Worm (Caenorhabditis elegans) whole organism, L3 larva: ENCODE measurements around the gene srbc-38.

Experiments used
- R02D3.7 ChIP-seq: fragments of 150-350 bp; optimal IDR thresholded peaks from 2 replicates; lab custom pipeline; 2014; ENCODE audit warnings: missing biosample characterization, missing genetic modification characterization
- ceh-16 ChIP-seq: sonication (generic microtip); optimal IDR thresholded peaks from 2 replicates; lab custom pipeline; 2017; ENCODE audit warnings: missing biosample characterization, missing genetic modification characterization
- ceh-82 ChIP-seq: fragments of 150-350 bp; optimal IDR thresholded peaks from 2 replicates; lab custom pipeline; 2014; ENCODE audit warnings: missing biosample characterization, missing genetic modification characterization
- ceh-9 ChIP-seq: sonication (generic microtip); optimal IDR thresholded peaks from 2 replicates; lab custom pipeline; 2018; ENCODE audit warnings: missing biosample characterization, missing genetic modification characterization
- daf-12 ChIP-seq: fragments of 150-350 bp; optimal IDR thresholded peaks from 2 replicates; lab custom pipeline; 2014; ENCODE audit warnings: missing biosample characterization, missing genetic modification reagents, missing genetic modification characterization
- elt-2 ChIP-seq: sonication (generic microtip); optimal IDR thresholded peaks from 2 replicates; lab custom pipeline; 2016; ENCODE audit warnings: missing genetic modification reagents, mild to moderate bottlenecking, missing genetic modification characterization, missing compliant biosample characterization
- elt-3 ChIP-seq, 3 experiments: fragments of 150-350 bp in 1 of 3; sonication (generic microtip) in 2 of 3; optimal IDR thresholded peaks; 2 replicates in 2 of 3; 4 replicates in 1 of 3; lab custom pipeline; 2014 to 2017; ENCODE audit warnings: missing biosample characterization in 3 of 3, missing genetic modification characterization in 3 of 3
- eor-1 ChIP-seq, 2 experiments: fragments of 150-350 bp; optimal IDR thresholded peaks; 2 replicates each; lab custom pipeline; 2014 to 2018; ENCODE audit warnings: missing biosample characterization in 2 of 2, missing genetic modification characterization in 2 of 2
- fkh-10 ChIP-seq: sonication (generic microtip); optimal IDR thresholded peaks from 2 replicates; lab custom pipeline; 2017; ENCODE audit warnings: missing biosample characterization, missing genetic modification reagents, missing genetic modification characterization
- fkh-2 ChIP-seq: fragments of 150-350 bp; optimal IDR thresholded peaks from 2 replicates; lab custom pipeline; 2014; ENCODE audit warnings: missing biosample characterization, missing genetic modification reagents, missing genetic modification characterization
- fos-1 ChIP-seq: fragments of 150-350 bp; optimal IDR thresholded peaks from 2 replicates; lab custom pipeline; 2014; ENCODE audit warnings: missing biosample characterization, missing genetic modification characterization
- lin-39 ChIP-seq: fragments of 150-350 bp; optimal IDR thresholded peaks from 2 replicates; lab custom pipeline; 2018; ENCODE audit warnings: missing biosample characterization, missing genetic modification reagents, missing genetic modification characterization
- mdl-1 ChIP-seq: fragments of 150-350 bp; optimal IDR thresholded peaks from 2 replicates; lab custom pipeline; 2014; ENCODE audit warnings: missing biosample characterization, missing genetic modification characterization
- mml-1 ChIP-seq: fragments of 150-350 bp; sonication (generic microtip); optimal IDR thresholded peaks from 3 replicates; lab custom pipeline; 2014; ENCODE audit warnings: missing biosample characterization, missing genetic modification characterization
- nfya-1 ChIP-seq: sonication (generic microtip); optimal IDR thresholded peaks from 2 replicates; lab custom pipeline; 2017; ENCODE audit warnings: missing genetic modification characterization, mild to moderate bottlenecking, missing compliant biosample characterization, antibody characterized with exemption, moderate library complexity; ENCODE audit not compliant: insufficient read depth
- nhr-11 ChIP-seq: fragments of 150-350 bp; optimal IDR thresholded peaks from 2 replicates; lab custom pipeline; 2014; ENCODE audit warnings: missing biosample characterization, missing genetic modification characterization
- nhr-23 ChIP-seq: fragments of 150-350 bp; optimal IDR thresholded peaks from 2 replicates; lab custom pipeline; 2014; ENCODE audit warnings: missing biosample characterization, missing genetic modification reagents, missing genetic modification characterization
- nhr-237 ChIP-seq: fragments of 150-350 bp; optimal IDR thresholded peaks from 2 replicates; lab custom pipeline; 2014; ENCODE audit warnings: missing biosample characterization, missing genetic modification characterization
- nhr-28 ChIP-seq: fragments of 150-350 bp; optimal IDR thresholded peaks from 2 replicates; lab custom pipeline; 2014; ENCODE audit warnings: missing biosample characterization, missing genetic modification characterization
- nhr-43 ChIP-seq: sonication (generic microtip); optimal IDR thresholded peaks from 2 replicates; lab custom pipeline; 2016; ENCODE audit warnings: mild to moderate bottlenecking, missing genetic modification characterization, missing compliant biosample characterization; ENCODE audit not compliant: poor library complexity, severe bottlenecking
- nhr-77 ChIP-seq: fragments of 150-350 bp; optimal IDR thresholded peaks from 2 replicates; lab custom pipeline; 2014; ENCODE audit warnings: missing biosample characterization, missing genetic modification characterization
- pha-4 ChIP-seq: fragments of 150-350 bp; optimal IDR thresholded peaks from 2 replicates; lab custom pipeline; 2014; ENCODE audit warnings: missing biosample characterization, missing genetic modification reagents, missing genetic modification characterization
- pqm-1 ChIP-seq: fragments of 150-350 bp; optimal IDR thresholded peaks from 2 replicates; lab custom pipeline; 2017; ENCODE audit warnings: missing biosample characterization, missing genetic modification characterization, inconsistent platforms
- sea-2 ChIP-seq: fragments of 150-350 bp; sonication (generic microtip); optimal IDR thresholded peaks from 4 replicates; lab custom pipeline; 2014; ENCODE audit warnings: missing biosample characterization, missing genetic modification reagents, missing genetic modification characterization
- skn-1 ChIP-seq: fragments of 150-350 bp; optimal IDR thresholded peaks from 2 replicates; lab custom pipeline; 2014; ENCODE audit warnings: missing biosample characterization, missing genetic modification characterization
- snpc-4 ChIP-seq: fragments of 150-350 bp; optimal IDR thresholded peaks from 2 replicates; lab custom pipeline; 2014; ENCODE audit warnings: missing biosample characterization, missing genetic modification characterization
- tbx-2 ChIP-seq: sonication (generic microtip); optimal IDR thresholded peaks from 2 replicates; lab custom pipeline; 2016; ENCODE audit warnings: mild to moderate bottlenecking, missing genetic modification characterization, missing compliant biosample characterization
- unc-39 ChIP-seq: sonication (generic microtip); optimal IDR thresholded peaks from 4 replicates; lab custom pipeline; 2017; ENCODE audit warnings: missing biosample characterization, missing genetic modification characterization
- zag-1 ChIP-seq: fragments of 150-350 bp; optimal IDR thresholded peaks from 2 replicates; lab custom pipeline; 2014; ENCODE audit warnings: missing biosample characterization, missing genetic modification characterization
- ztf-11 ChIP-seq: fragments of 150-350 bp; optimal IDR thresholded peaks from 2 replicates; lab custom pipeline; 2014; ENCODE audit warnings: missing biosample characterization, missing genetic modification characterization
- ztf-4 ChIP-seq: fragments of 150-350 bp; optimal IDR thresholded peaks from 2 replicates; lab custom pipeline; 2014; ENCODE audit warnings: missing biosample characterization, missing genetic modification characterization

srbc-38 gene

DNA sequence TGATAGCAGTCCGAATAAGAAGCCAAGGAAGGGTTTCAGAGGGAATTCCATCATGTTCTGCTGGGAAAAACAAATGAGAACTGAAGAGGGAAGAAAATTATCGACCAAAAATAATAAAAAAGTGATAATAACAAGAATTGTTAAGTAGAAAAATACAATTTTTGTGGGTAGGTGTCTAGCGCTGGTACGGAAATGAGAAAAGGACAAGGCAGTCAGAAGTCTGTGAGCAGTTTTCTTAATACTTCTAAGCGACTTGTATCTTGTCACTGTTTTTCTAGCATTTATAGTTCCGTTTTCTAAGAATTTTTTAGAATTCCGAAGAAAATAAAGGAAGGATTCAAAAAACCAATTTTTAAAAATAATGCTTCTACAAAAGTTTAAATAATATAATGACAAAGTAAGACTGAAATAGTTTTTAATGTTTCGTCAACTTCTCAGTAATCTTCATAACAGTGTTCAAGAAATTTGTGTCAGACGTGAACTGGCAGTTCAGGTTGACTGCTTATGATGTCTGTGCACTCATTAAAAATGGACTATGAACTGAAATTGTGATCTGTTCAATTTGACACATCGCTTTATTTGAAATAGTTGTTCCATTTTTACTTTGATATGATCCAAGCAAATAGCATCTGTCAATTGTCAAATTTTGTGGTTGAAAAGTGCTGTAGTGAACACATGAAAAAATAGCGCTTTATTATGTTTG lies 14.1 kb upstream of the srbc-38 start, which contains the start of gene srx-4:
Gene srx-4, minus strand, starts transcription at position 51 of the 703 bp plus-strand sequence.
- no peak for TF ChIP-seq eor-1 (tag; optimal IDR thresholded peaks at IDR 0.05; lab: Kevin White, UChicago)
- TF ChIP-seq mml-1 (tag; lab: Kevin White, UChicago): no peak
- no peak for TF ChIP-seq nhr-11
- TF ChIP-seq R02D3.7 (tag; lab: Kevin White, UChicago): no peak
- TF ChIP-seq, all 47 proteins: peak for 0

DNA sequence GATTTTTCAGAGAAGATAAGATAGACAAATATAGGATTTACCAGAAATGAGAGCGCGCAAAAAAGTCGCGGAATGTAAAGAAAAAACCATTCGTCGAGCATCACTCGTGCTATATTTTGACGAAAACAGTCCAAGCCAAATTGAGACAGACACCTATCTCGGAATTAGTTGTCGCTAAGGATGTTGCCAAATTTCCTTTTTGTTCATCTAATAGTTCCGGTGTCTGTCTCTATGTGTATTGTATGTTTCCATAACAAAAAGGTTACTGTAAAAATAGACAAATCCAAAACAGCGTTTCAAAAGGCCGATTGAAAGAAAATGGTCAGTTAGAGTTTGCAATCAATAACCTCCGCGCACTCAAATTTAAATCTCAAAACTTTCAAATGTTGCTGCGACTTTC lies 12.4 kb upstream of the srbc-38 start, which contains the start of gene srj-53:
Gene srj-53, minus strand, starts transcription at position 101 of the 400 bp plus-strand sequence.
- no peak for TF ChIP-seq elt-2
- no peak for TF ChIP-seq unc-39
- no peak for TF ChIP-seq nhr-77
- no peak for TF ChIP-seq fkh-10 (GFP tag; lab: Kevin White, UChicago)
- TF ChIP-seq nhr-11: no peak
- no peak for TF ChIP-seq pha-4 (tag; lab: Kevin White, UChicago)
- no peak for TF ChIP-seq zag-1 (tag; lab: Kevin White, UChicago)
- TF ChIP-seq ztf-4 (tag; lab: Kevin White, UChicago): no peak
- no peak for TF ChIP-seq nhr-28 (tag; lab: Kevin White, UChicago)
- no peak for TF ChIP-seq nfya-1

DNA sequence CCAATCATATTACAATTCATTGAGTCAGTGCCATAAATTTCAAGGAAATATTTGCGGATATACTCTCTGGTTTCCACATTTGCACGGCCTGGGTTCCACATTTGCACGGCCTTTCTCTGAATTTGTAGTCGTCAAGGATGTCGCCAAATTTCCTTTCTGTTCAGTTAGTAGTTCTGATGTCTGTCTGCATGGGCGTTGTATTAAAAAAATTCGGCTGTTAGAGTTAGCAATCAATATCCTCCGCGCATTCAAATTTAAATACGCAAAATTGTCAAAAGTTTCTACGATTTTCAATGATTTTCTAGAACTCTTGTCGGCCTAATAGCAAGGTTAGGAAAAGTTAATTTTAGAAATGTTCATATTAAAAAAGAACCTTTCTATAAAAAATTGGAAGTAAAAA lies 11.1 kb upstream of the srbc-38 start, which contains the start of gene srj-52:
Gene srj-52, minus strand, starts transcription at position 101 of the 400 bp plus-strand sequence.
- no peak for TF ChIP-seq ceh-82
- TF ChIP-seq daf-12: no peak
- no peak for TF ChIP-seq nfya-1
- no peak for TF ChIP-seq eor-1 (tag; optimal IDR thresholded peaks at IDR 0.05; lab: Kevin White, UChicago)
- TF ChIP-seq fos-1: no peak
- TF ChIP-seq lin-39: no peak
- no peak for TF ChIP-seq R02D3.7 (tag; lab: Kevin White, UChicago)
- TF ChIP-seq tbx-2 (tag; lab: Kevin White, UChicago): no peak
- no peak for TF ChIP-seq skn-1 (tag; lab: Kevin White, UChicago)
- TF ChIP-seq ztf-11 (tag; lab: Kevin White, UChicago): no peak
- no peak for TF ChIP-seq pqm-1
- TF ChIP-seq nhr-43 (tag; lab: Kevin White, UChicago): no peak
- no peak for TF ChIP-seq elt-3 (tag; optimal IDR thresholded peaks at IDR 0.05; lab: Kevin White, UChicago)
- no peak for TF ChIP-seq nhr-237 (tag; lab: Kevin White, UChicago)
- no peak for TF ChIP-seq sea-2 (GFP tag; lab: Kevin White, UChicago)
- TF ChIP-seq fkh-2 (tag; lab: Kevin White, UChicago): no peak
- TF ChIP-seq ceh-16 (tag; lab: Kevin White, UChicago): no peak
- TF ChIP-seq pha-4 (tag; lab: Kevin White, UChicago): no peak
- no peak for TF ChIP-seq elt-2

DNA sequence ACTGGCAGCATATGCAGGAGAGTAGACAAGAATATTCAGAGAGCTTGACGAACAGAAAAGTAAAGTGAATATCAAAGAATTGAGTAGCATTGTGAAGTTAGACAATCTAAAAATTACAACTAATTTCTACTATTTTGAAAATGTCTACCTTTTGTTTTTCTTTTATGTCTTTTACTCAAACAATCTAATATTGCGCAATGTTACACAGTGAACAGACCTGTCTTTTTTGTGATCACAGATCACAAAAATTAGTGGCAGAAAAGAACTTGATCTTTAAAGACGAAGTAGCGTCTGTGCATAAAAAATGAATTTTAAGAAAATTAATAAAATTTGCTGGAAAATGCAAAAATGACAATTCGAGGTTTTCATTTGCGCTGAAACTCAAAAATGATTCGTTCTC lies 8.0 kb upstream of the srbc-38 start:
- TF ChIP-seq elt-2: no peak

DNA sequence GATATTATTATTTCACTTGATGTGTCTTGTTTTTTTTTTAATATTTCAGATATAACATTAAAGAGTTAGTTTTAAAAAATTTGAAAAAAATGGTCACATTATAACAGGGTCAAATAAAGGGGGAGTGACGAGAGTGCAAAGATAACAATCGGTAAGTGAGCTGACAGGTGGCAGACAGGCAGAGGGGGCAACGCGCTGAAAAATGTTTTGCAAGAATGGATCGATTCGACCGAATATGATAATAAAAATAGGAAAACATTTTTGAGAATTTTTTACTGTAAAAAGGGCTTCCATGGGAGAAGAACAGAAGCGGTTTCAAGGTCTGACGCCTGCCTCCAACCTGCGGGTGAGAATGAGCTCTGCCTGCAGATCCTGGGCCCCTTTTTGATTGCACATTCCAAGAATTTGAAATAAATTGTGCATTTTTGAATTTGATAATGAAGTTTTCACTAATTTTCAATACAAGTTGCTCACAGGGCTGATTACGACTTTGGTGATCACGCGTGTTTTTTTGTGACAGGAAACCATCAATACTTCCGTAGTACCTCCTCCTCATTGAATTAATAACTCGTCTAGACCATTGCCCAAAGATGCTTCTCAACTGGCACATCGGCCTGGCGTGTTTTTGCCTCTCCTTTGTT lies 7.4 kb upstream of the srbc-38 start, which contains the start of the genes ugt-29 and srx-5:
Gene ugt-29, minus strand, starts transcription at position 101 of the 641 bp plus-strand sequence.
Gene srx-5, plus strand, starts transcription at position 591 of the 641 bp plus-strand sequence.
- TF ChIP-seq ceh-9 (no peak), snpc-4 (tag; lab: Kevin White, UChicago) (no peak), nhr-11 (no peak), mml-1 (tag; lab: Kevin White, UChicago) (no peak), mdl-1 (tag; lab: Kevin White, UChicago) (no peak), ztf-11 (tag; lab: Kevin White, UChicago) (no peak), nhr-43 (tag; lab: Kevin White, UChicago) (no peak), lin-39 (no peak), nhr-23 (tag; lab: Kevin White, UChicago) (no peak)
